Fruit fly (Drosophila melanogaster): ENCODE measurements around the gene CheB38a.
A peak's percentile ranks its signal among the peaks of the same experiment; 100 is the strongest.

Gene CheB38a

DNA sequence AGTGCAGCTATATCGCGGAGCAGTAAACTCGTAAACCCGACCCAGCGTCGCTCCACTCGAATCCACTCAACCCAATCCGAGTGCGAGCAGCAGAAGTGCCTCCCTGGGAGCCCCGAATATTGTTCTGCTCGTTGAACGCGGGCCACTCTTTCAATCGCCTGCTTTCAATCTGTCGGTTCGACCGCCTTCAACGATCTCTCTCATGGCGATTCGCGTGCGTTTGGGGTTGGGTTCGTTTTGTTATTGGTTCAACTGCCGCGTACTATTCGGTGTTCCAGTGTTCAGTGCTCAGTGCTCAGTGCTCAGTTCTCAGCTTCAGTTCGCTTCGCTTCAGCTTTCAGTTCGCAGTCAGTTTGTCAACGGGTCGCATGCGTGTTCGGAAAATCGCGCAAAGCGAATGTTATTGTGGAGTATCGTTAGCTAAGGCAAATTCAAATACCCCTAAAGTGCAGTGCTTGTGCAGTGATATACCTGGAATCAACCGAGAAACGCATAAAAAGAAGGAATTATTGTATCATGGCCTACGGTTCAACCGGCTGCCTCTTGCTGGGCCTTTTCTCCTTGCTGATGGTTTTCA lies 22.2 kb upstream of the CheB38a start, which contains the start of gene CG31676 (continued):
- no peak for TF ChIP-seq emc (GFP tag; optimal IDR thresholded peaks at IDR 0.05)
- TF ChIP-seq Rfx (GFP tag; IDR thresholded peaks at IDR 0.05): peak; percentile 51; the same call in 1 of the 2 replicates
- no peak for TF ChIP-seq pho (GFP tag; optimal IDR thresholded peaks at IDR 0.05)
- TF ChIP-seq chinmo (GFP tag; IDR thresholded peaks at IDR 0.05; ENCODE audit: partially characterized antibody): 0 out of 4 replicates have a peak, but pooled peaks have one; percentile 22
- no peak for TF ChIP-seq NC2α (GFP tag; optimal IDR thresholded peaks at IDR 0.05)
- no peak for TF ChIP-seq CG6683 (GFP tag; optimal IDR thresholded peaks at IDR 0.05)
- no peak for TF ChIP-seq prd (optimal IDR thresholded peaks at IDR 0.05)
- no peak for TF ChIP-seq prd (GFP tag; IDR thresholded peaks at IDR 0.05)
- TF ChIP-seq unpg (GFP tag; optimal IDR thresholded peaks at IDR 0.05): no peak
- TF ChIP-seq Adf1 (GFP tag; IDR thresholded peaks at IDR 0.05): no peak
- TF ChIP-seq CG4360 (GFP tag; IDR thresholded peaks at IDR 0.05): no peak
- no peak for TF ChIP-seq yki (optimal IDR thresholded peaks at IDR 0.05)
- TF ChIP-seq Pdp1 (GFP tag; optimal IDR thresholded peaks at IDR 0.05): no peak
- peak; percentile 45 for TF ChIP-seq CG6854 (GFP tag; optimal IDR thresholded peaks at IDR 0.05)
- TF ChIP-seq ac (GFP tag; optimal IDR thresholded peaks at IDR 0.05): no peak
- TF ChIP-seq z (GFP tag; IDR thresholded peaks at IDR 0.05): peak; percentile 74
- TF ChIP-seq Deaf1 (tag; optimal IDR thresholded peaks at IDR 0.05): peak; percentile 41
- TF ChIP-seq NFAT (GFP tag; IDR thresholded peaks at IDR 0.05): no peak
- no peak for TF ChIP-seq CG9437 (GFP tag; optimal IDR thresholded peaks at IDR 0.05)
- no peak for TF ChIP-seq D19B (GFP tag; optimal IDR thresholded peaks at IDR 0.05)
- TF ChIP-seq slp2 (GFP tag; optimal IDR thresholded peaks at IDR 0.05): no peak
- TF ChIP-seq PHDP (tag; optimal IDR thresholded peaks at IDR 0.05): peak; percentile 30
- TF ChIP-seq CG6765 (GFP tag; optimal IDR thresholded peaks at IDR 0.05): peak; percentile 40
- no peak for TF ChIP-seq Doc2 (GFP tag; IDR thresholded peaks at IDR 0.05)
- peak; percentile 34 for TF ChIP-seq CG12219 (GFP tag; optimal IDR thresholded peaks at IDR 0.05)
- TF ChIP-seq CG34376 (GFP tag; optimal IDR thresholded peaks at IDR 0.05): peak; percentile 61
- no peak for TF ChIP-seq nerfin-2 (GFP tag; IDR thresholded peaks at IDR 0.05; ENCODE audit: partially characterized antibody)
- no peak for TF ChIP-seq CG9817 (tag; optimal IDR thresholded peaks at IDR 0.05)
- TF ChIP-seq gcm2 (GFP tag; optimal IDR thresholded peaks at IDR 0.05): no peak
- peak; percentile 69 for TF ChIP-seq mirr (GFP tag; optimal IDR thresholded peaks at IDR 0.05)
- TF ChIP-seq CG30403 (GFP tag; optimal IDR thresholded peaks at IDR 0.05): no peak
- TF ChIP-seq Fer1 (GFP tag; optimal IDR thresholded peaks at IDR 0.05): peak; percentile 78
- TF ChIP-seq CG17829 (tag; optimal IDR thresholded peaks at IDR 0.05): no peak
- peak; percentile 54 for TF ChIP-seq CrebB (tag; optimal IDR thresholded peaks at IDR 0.05)
- TF ChIP-seq CG17385 (GFP tag; optimal IDR thresholded peaks at IDR 0.05): peak; percentile 12
- no peak for TF ChIP-seq Dll (GFP tag; IDR thresholded peaks at IDR 0.05; ENCODE audit: partially characterized antibody)
- TF ChIP-seq CG8924 (tag; optimal IDR thresholded peaks at IDR 0.05): no peak
- TF ChIP-seq peb (GFP tag; IDR thresholded peaks at IDR 0.05): no peak
- no peak for TF ChIP-seq ewg (GFP tag; optimal IDR thresholded peaks at IDR 0.05)
- TF ChIP-seq caup (GFP tag; optimal IDR thresholded peaks at IDR 0.05; ENCODE audit: severe bottlenecking): peak; percentile 56
- TF ChIP-seq repo (GFP tag; optimal IDR thresholded peaks at IDR 0.05): no peak
- TF ChIP-seq CG13775 (GFP tag; optimal IDR thresholded peaks at IDR 0.05): no peak
- TF ChIP-seq hkb (optimal IDR thresholded peaks at IDR 0.05): no peak
- TF ChIP-seq hkb (GFP tag; IDR thresholded peaks at IDR 0.05): no peak
- no peak for TF ChIP-seq gcm (GFP tag; optimal IDR thresholded peaks at IDR 0.05)
- TF ChIP-seq dan (GFP tag; IDR thresholded peaks at IDR 0.05): no peak
- TF ChIP-seq Hand (GFP tag; optimal IDR thresholded peaks at IDR 0.05): no peak
- no peak for TF ChIP-seq Doc3 (GFP tag; IDR thresholded peaks at IDR 0.05; ENCODE audit: partially characterized antibody)
- TF ChIP-seq CG32532 (GFP tag; IDR thresholded peaks at IDR 0.05): peak; percentile 81; the same call in 1 of the 2 replicates
- no peak for TF ChIP-seq CG34224 (GFP tag; IDR thresholded peaks at IDR 0.05; ENCODE audit: partially characterized antibody)
- no peak for TF ChIP-seq hb (GFP tag; IDR thresholded peaks at IDR 0.05; ENCODE audit: partially characterized antibody)

Measured in whole organism, embryonic.